Fruit fly (Drosophila melanogaster): Measurements from ENCODE around the gene RpL7-like.

dm6 chr2L:12021193-12021592, 34.9 kb upstream of the RpL7-like start:
- TF ChIP-seq CG4360 (GFP tag; IDR thresholded peaks at IDR 0.05), result no peak; the same call in 1 of the 2 replicates
- TF ChIP-seq CG2129 (GFP tag; IDR thresholded peaks at IDR 0.05; ENCODE audit: partially characterized antibody), result no peak
- TF ChIP-seq ci (GFP tag; IDR thresholded peaks at IDR 0.05), result peak; percentile 69; the same call in 1 of the 3 replicates
- TF ChIP-seq CG12942 (GFP tag; optimal IDR thresholded peaks at IDR 0.05), result peak; percentile 62
- peak; percentile 83 for TF ChIP-seq CG10209 (GFP tag; optimal IDR thresholded peaks at IDR 0.05)
- TF ChIP-seq CG11723 (GFP tag; optimal IDR thresholded peaks at IDR 0.05), result peak; percentile 42

All from whole organism, embryonic.